Worm (Caenorhabditis elegans): ENCODE data around the gene kap-1.

- no peak for TF ChIP-seq tbx-2 (tag; optimal IDR thresholded peaks at IDR 0.05)
- no peak for TF ChIP-seq T23F11.4 (GFP tag; optimal IDR thresholded peaks at IDR 0.05)
- no peak for TF ChIP-seq ceh-14 (tag; optimal IDR thresholded peaks at IDR 0.05)
- no peak for TF ChIP-seq C08G9.2 (tag; optimal IDR thresholded peaks at IDR 0.05)
- no peak for TF ChIP-seq ceh-22 (tag; optimal IDR thresholded peaks at IDR 0.05)
- no peak for TF ChIP-seq pqm-1 (tag; optimal IDR thresholded peaks at IDR 0.05)
- no peak for TF ChIP-seq ets-4 (tag; optimal IDR thresholded peaks at IDR 0.05)
- TF ChIP-seq hlh-8 (tag; optimal IDR thresholded peaks at IDR 0.05), result no peak
- TF ChIP-seq ceh-30 (tag; optimal IDR thresholded peaks at IDR 0.05), result no peak
- no peak for TF ChIP-seq sox-4 (tag; optimal IDR thresholded peaks at IDR 0.05)
- no peak for TF ChIP-seq ceh-6 (GFP tag; optimal IDR thresholded peaks at IDR 0.05)
These were observed 40.6 kb upstream of the kap-1 start for ce11 chrIII:7298045-7298444.

Data from whole organism, late embryonic.